Worm (Caenorhabditis elegans): ENCODE results near the gene F01D5.2.

ce11 chrII:13956529-13956928 is 42.3 kb downstream of the F01D5.2 start:
- TF ChIP-seq flt-1 (GFP tag; IDR thresholded peaks at IDR 0.05) (no peak), ztf-29 (GFP tag; IDR thresholded peaks at IDR 0.05) (no peak), klf-2 (GFP tag; conservative IDR thresholded peaks at IDR 0.05) (no peak), ref-1 (GFP tag; conservative IDR thresholded peaks at IDR 0.05) (no peak)

All from whole organism, midembryonic.